Fruit fly (Drosophila melanogaster) Kc167 (cell line): Measurements from ENCODE around the gene CG18747.

Experiments
- Myc ChIP-seq: fragments of >200 bp; optimal IDR thresholded peaks from 2 replicates; lab custom pipeline; 2017; ENCODE audit warnings: missing external identifiers
- Sin3A ChIP-seq: fragments of >200 bp; optimal IDR thresholded peaks from 2 replicates; lab custom pipeline; 2018; ENCODE audit warnings: missing external identifiers
- h ChIP-seq: fragments of >200 bp; optimal IDR thresholded peaks from 3 replicates; lab custom pipeline; 2018; ENCODE audit warnings: missing external identifiers
- ttk ChIP-seq: sonication (Bioruptor generic); optimal IDR thresholded peaks from 2 replicates; lab custom pipeline; 2017; ENCODE audit warnings: missing external identifiers

- no peak for TF ChIP-seq ttk
- TF ChIP-seq h (lab: Kevin White, UChicago): no peak
- no peak for TF ChIP-seq Myc (lab: Kevin White, UChicago)
- no peak for TF ChIP-seq Sin3A
Measured at dm6 chr3R:7804332-7804731, 21.1 kb upstream of the CG18747 start, which contains the start of gene CG18268.
